Worm (Caenorhabditis elegans) whole organism, young adult: Measurements from ENCODE around the gene cnt-2.

Source experiments
- F23B12.7 ChIP-seq: sonication (generic microtip); optimal IDR thresholded peaks from 2 replicates; lab custom pipeline; 2017; ENCODE audit warnings: missing genetic modification characterization, mild to moderate bottlenecking, missing compliant biosample characterization, antibody characterized with exemption, moderate library complexity; ENCODE audit not compliant: insufficient read depth
- Y79H2A.3 ChIP-seq: fragments of 200-800 bp; sonication (Bioruptor generic); conservative IDR thresholded peaks from 2 replicates; pipeline ENCODE4 v1.3.6; 2022; ENCODE audit warnings: missing genetic modification reagents, missing genetic modification characterization, missing compliant biosample characterization
- bed-2 ChIP-seq: fragments of 200-800 bp; sonication (Bioruptor generic); IDR thresholded peaks from 2 replicates; pipeline ENCODE4 v1.3.6; 2022; ENCODE audit warnings: missing genetic modification reagents, missing genetic modification characterization, missing compliant biosample characterization
- die-1 ChIP-seq: sonication (generic microtip); optimal IDR thresholded peaks from 2 replicates; lab custom pipeline; 2016; ENCODE audit warnings: missing genotype, mild to moderate bottlenecking, missing genetic modification characterization, missing compliant biosample characterization
- hlh-26 ChIP-seq: fragments of 200-800 bp; sonication (Bioruptor generic); conservative IDR thresholded peaks from 2 replicates; pipeline ENCODE4 v1.3.6; 2022; ENCODE audit warnings: missing genetic modification reagents, missing genetic modification characterization, missing compliant biosample characterization
- lin-40 ChIP-seq: sonication (generic microtip); optimal IDR thresholded peaks from 2 replicates; lab custom pipeline; 2016; ENCODE audit warnings: missing genetic modification characterization, mild to moderate bottlenecking, missing compliant biosample characterization, missing genotype, missing genetic modification reagents
- nfya-2 ChIP-seq: fragments of 200-800 bp; sonication (Bioruptor generic); IDR thresholded peaks from 2 replicates; pipeline ENCODE4 v1.3.6; 2022; ENCODE audit warnings: missing genetic modification reagents, missing genetic modification characterization, missing compliant biosample characterization
- sdz-38 ChIP-seq: sonication (generic microtip); optimal IDR thresholded peaks from 2 replicates; lab custom pipeline; 2016; ENCODE audit warnings: missing genotype, missing genetic modification characterization, missing compliant biosample characterization

- TF ChIP-seq Y79H2A.3 (GFP tag; lab: Robert Waterston, UW) (no peak), bed-2 (no peak), F23B12.7 (tag; lab: Kevin White, UChicago) (no peak), die-1 (tag; lab: Kevin White, UChicago) (no peak), hlh-26 (GFP tag; lab: Robert Waterston, UW) (no peak), nfya-2 (no peak), sdz-38 (tag; lab: Kevin White, UChicago) (no peak), lin-40 (no peak)
Measured at ce11 chrIII:10632590-10633402, 22.0 kb upstream of the cnt-2 start, which contains the start of gene Y39A1A.10.
